Worm (Caenorhabditis elegans): ENCODE measurements around the gene Y11D7A.3.

- no peak for TF ChIP-seq ces-1 (GFP tag; optimal IDR thresholded peaks at IDR 0.05)
- TF ChIP-seq mep-1 (tag; optimal IDR thresholded peaks at IDR 0.05), result no peak
- no peak for TF ChIP-seq ham-2 (GFP tag; optimal IDR thresholded peaks at IDR 0.05)
- TF ChIP-seq lsy-2 (tag; optimal IDR thresholded peaks at IDR 0.05), result no peak
- TF ChIP-seq snpc-4 (tag; optimal IDR thresholded peaks at IDR 0.05), result no peak
- TF ChIP-seq nhr-237 (tag; optimal IDR thresholded peaks at IDR 0.05), result no peak
- no peak for TF ChIP-seq sptf-1 (tag; optimal IDR thresholded peaks at IDR 0.05)
- TF ChIP-seq tbx-8 (GFP tag; optimal IDR thresholded peaks at IDR 0.05), result no peak
- no peak for TF ChIP-seq lin-13 (tag; optimal IDR thresholded peaks at IDR 0.05)
These were observed 33.0 kb upstream of the Y11D7A.3 start, which contains the start of gene wnk-1 for ce11 chrIV:9199939-9200202.
